Fruit fly (Drosophila melanogaster): ENCODE measurements around the gene CG14298.

- TF ChIP-seq Dll (optimal IDR thresholded peaks at IDR 0.05) (no peak), CG8478 (optimal IDR thresholded peaks at IDR 0.05) (no peak)
Observed at dm6 chr3R:18914594-18915275, 39.4 kb downstream of the CG14298 start, which contains the start of gene Xrp1.

Measured in whole organism.